Fruit fly (Drosophila melanogaster) whole organism, embryonic: ENCODE data around the gene CG6511.

ENCODE experiments used
- Adf1 ChIP-seq: fragments of 200-800 bp; sonication (Bioruptor generic); IDR thresholded peaks from 2 replicates; pipeline ENCODE4 v1.3.6; 2022; ENCODE audit warnings: missing biosample characterization, missing genetic modification characterization
- Antp ChIP-seq: fragments of 200-800 bp; sonication (Bioruptor generic); optimal IDR thresholded peaks from 3 replicates; lab custom pipeline; 2016; ENCODE audit warnings: missing biosample characterization, missing genetic modification characterization
- B-H1 ChIP-seq: fragments of 200-800 bp; sonication (Bioruptor generic); IDR thresholded peaks from 3 replicates; pipeline ENCODE4 v1.3.6; 2022; ENCODE audit warnings: missing biosample characterization, missing genetic modification characterization
- CG10321 ChIP-seq: fragments of 200-800 bp; sonication (Bioruptor generic); IDR thresholded peaks from 2 replicates; pipeline ENCODE4 v1.3.6; 2022; ENCODE audit warnings: missing biosample characterization, missing genetic modification characterization
- CG11504 ChIP-seq: fragments of 200-800 bp; sonication (Bioruptor generic); optimal IDR thresholded peaks from 3 replicates; lab custom pipeline; 2019; ENCODE audit warnings: missing biosample characterization, mild to moderate bottlenecking, missing genetic modification characterization, moderate library complexity
- CG11560 ChIP-seq: fragments of 200-800 bp; sonication (Bioruptor generic); IDR thresholded peaks from 3 replicates; pipeline ENCODE4 v1.3.6; 2022; ENCODE audit warnings: missing biosample characterization, missing genetic modification characterization
- CG12659 ChIP-seq: fragments of 200-800 bp; sonication (Bioruptor generic); optimal IDR thresholded peaks from 3 replicates; lab custom pipeline; 2017; ENCODE audit warnings: mild to moderate bottlenecking, missing biosample characterization, missing genetic modification reagents, missing genetic modification characterization
- CG18619 ChIP-seq: fragments of 200-800 bp; sonication (Bioruptor generic); optimal IDR thresholded peaks from 3 replicates; lab custom pipeline; 2017; ENCODE audit warnings: missing biosample characterization, mild to moderate bottlenecking, missing genetic modification characterization
- CG2202 ChIP-seq: fragments of 200-800 bp; sonication (Bioruptor generic); optimal IDR thresholded peaks from 2 replicates; lab custom pipeline; 2018; ENCODE audit warnings: missing biosample characterization, mild to moderate bottlenecking, missing genetic modification characterization
- CG2712 ChIP-seq: fragments of 200-800 bp; optimal IDR thresholded peaks from 3 replicates; lab custom pipeline; 2019; ENCODE audit warnings: missing biosample characterization, mild to moderate bottlenecking, missing genetic modification characterization, moderate library complexity
- CG34224 ChIP-seq: fragments of 200-800 bp; sonication (Bioruptor generic); IDR thresholded peaks from 3 replicates; pipeline ENCODE4 v1.3.6; 2022; ENCODE audit warnings: missing biosample characterization, missing genetic modification characterization; ENCODE audit not compliant: partially characterized antibody
- CG43689 ChIP-seq: fragments of 200-800 bp; sonication (Bioruptor generic); IDR thresholded peaks from 2 replicates; pipeline ENCODE4 v1.3.6; 2022; ENCODE audit warnings: missing biosample characterization, missing genetic modification characterization
- CG4404 ChIP-seq: fragments of 200-800 bp; sonication (Bioruptor generic); IDR thresholded peaks from 2 replicates; pipeline ENCODE4 v1.3.6; 2022; ENCODE audit warnings: missing biosample characterization, missing genetic modification characterization
- CG4854 ChIP-seq: fragments of 200-800 bp; sonication (Bioruptor generic); optimal IDR thresholded peaks from 2 replicates; lab custom pipeline; 2016; ENCODE audit warnings: missing biosample characterization, missing genetic modification characterization, inconsistent platforms
- CG7987 ChIP-seq: fragments of 200-800 bp; sonication (Bioruptor generic); optimal IDR thresholded peaks from 2 replicates; lab custom pipeline; 2018; ENCODE audit warnings: missing biosample characterization, mild to moderate bottlenecking, missing genetic modification characterization, moderate library complexity
- CG9609 ChIP-seq: fragments of 200-800 bp; sonication (Bioruptor generic); optimal IDR thresholded peaks from 3 replicates; lab custom pipeline; 2016; ENCODE audit warnings: missing biosample characterization, missing genetic modification characterization
- CHES-1-like ChIP-seq: fragments of 200-800 bp; sonication (Bioruptor generic); optimal IDR thresholded peaks from 2 replicates; lab custom pipeline; 2016; ENCODE audit warnings: missing biosample characterization, missing genetic modification characterization
- Dip2 ChIP-seq: fragments of 200-800 bp; sonication (Bioruptor generic); IDR thresholded peaks from 2 replicates; pipeline ENCODE4 v1.3.6; 2022; ENCODE audit warnings: missing biosample characterization, missing genetic modification characterization
- Dip3 ChIP-seq: fragments of 200-800 bp; sonication (Bioruptor generic); optimal IDR thresholded peaks from 3 replicates; lab custom pipeline; 2016; ENCODE audit warnings: missing biosample characterization, missing genetic modification characterization
- Doc2 ChIP-seq: fragments of 200-800 bp; sonication (Bioruptor generic); IDR thresholded peaks from 2 replicates; pipeline ENCODE4 v1.3.6; 2022; ENCODE audit warnings: missing biosample characterization, missing genetic modification characterization
- Eip74EF ChIP-seq, 2 experiments: fragments of 200-800 bp in 1 of 2; fragments of >200 bp in 1 of 2; sonication (Bioruptor generic) in 1 of 2; optimal IDR thresholded peaks; 2 replicates each; lab custom pipeline; 2017 to 2019; ENCODE audit warnings: missing biosample characterization in 2 of 2, missing genetic modification characterization in 2 of 2, mild to moderate bottlenecking in 1 of 2, moderate library complexity in 1 of 2
- Fer3 ChIP-seq: fragments of 200-800 bp; sonication (Bioruptor generic); optimal IDR thresholded peaks from 2 replicates; lab custom pipeline; 2018; ENCODE audit warnings: missing biosample characterization, mild to moderate bottlenecking, missing genetic modification characterization, moderate library complexity
- HHEX ChIP-seq: fragments of 200-800 bp; sonication (Bioruptor generic); optimal IDR thresholded peaks from 3 replicates; lab custom pipeline; 2017; ENCODE audit warnings: missing biosample characterization, mild to moderate bottlenecking, missing genetic modification characterization, missing genetic modification reagents
- HLH3B ChIP-seq: fragments of 200-800 bp; sonication (Bioruptor generic); IDR thresholded peaks from 2 replicates; pipeline ENCODE4 v1.3.6; 2022; ENCODE audit warnings: missing biosample characterization, missing genetic modification characterization
- Jarid2 ChIP-seq: fragments of 200-800 bp; sonication (Bioruptor generic); optimal IDR thresholded peaks from 3 replicates; lab custom pipeline; 2017; ENCODE audit warnings: mild to moderate bottlenecking, missing biosample characterization, missing genetic modification reagents, missing genetic modification characterization
- Lhr ChIP-seq: fragments of 200-800 bp; sonication (Bioruptor generic); optimal IDR thresholded peaks from 3 replicates; lab custom pipeline; 2017; ENCODE audit warnings: mild to moderate bottlenecking, missing biosample characterization, missing genetic modification reagents, missing genetic modification characterization
- Neu2 ChIP-seq: fragments of 200-800 bp; sonication (Bioruptor generic); optimal IDR thresholded peaks from 3 replicates; lab custom pipeline; 2016; ENCODE audit warnings: missing biosample characterization, missing genetic modification characterization, borderline replicate concordance
- Sox100B ChIP-seq: fragments of 200-800 bp; sonication (Bioruptor generic); optimal IDR thresholded peaks from 3 replicates; lab custom pipeline; 2018; ENCODE audit warnings: missing biosample characterization, mild to moderate bottlenecking, missing genetic modification characterization
- Sox102F ChIP-seq: fragments of 200-800 bp; sonication (Bioruptor generic); optimal IDR thresholded peaks from 2 replicates; lab custom pipeline; 2018; ENCODE audit warnings: missing biosample characterization, mild to moderate bottlenecking, missing genetic modification characterization, moderate library complexity
- Spps ChIP-seq: fragments of 200-800 bp; sonication (Bioruptor generic); optimal IDR thresholded peaks from 2 replicates; lab custom pipeline; 2018; ENCODE audit warnings: missing biosample characterization, mild to moderate bottlenecking, missing genetic modification characterization
- Xrp1 ChIP-seq: fragments of 200-800 bp; sonication (Bioruptor generic); IDR thresholded peaks from 2 replicates; pipeline ENCODE4 v1.3.6; 2022; ENCODE audit warnings: missing biosample characterization, missing genetic modification characterization
- abd-A ChIP-seq: fragments of 200-800 bp; sonication (Bioruptor generic); optimal IDR thresholded peaks from 3 replicates; lab custom pipeline; 2019; ENCODE audit warnings: missing biosample characterization, mild to moderate bottlenecking, missing genetic modification characterization, moderate library complexity
- bcd ChIP-seq: fragments of 200-800 bp; sonication (Bioruptor generic); optimal IDR thresholded peaks from 2 replicates; lab custom pipeline; 2017; ENCODE audit warnings: missing biosample characterization, mild to moderate bottlenecking, missing genetic modification characterization
- crc ChIP-seq: fragments of 200-800 bp; sonication (Bioruptor generic); optimal IDR thresholded peaks from 2 replicates; lab custom pipeline; 2016; ENCODE audit warnings: missing biosample characterization, missing genetic modification characterization
- da ChIP-seq: fragments of 200-800 bp; sonication (Bioruptor generic); optimal IDR thresholded peaks from 2 replicates; lab custom pipeline; 2016; ENCODE audit warnings: missing biosample characterization, missing genetic modification characterization
- dimm ChIP-seq: fragments of 200-800 bp; sonication (Bioruptor generic); IDR thresholded peaks from 2 replicates; pipeline ENCODE4 v1.3.6; 2022; ENCODE audit warnings: missing biosample characterization, missing genetic modification characterization
- exex ChIP-seq: fragments of 200-800 bp; sonication (Bioruptor generic); optimal IDR thresholded peaks from 4 replicates; lab custom pipeline; 2018; ENCODE audit warnings: missing biosample characterization, mild to moderate bottlenecking, missing genetic modification characterization, moderate library complexity
- grn ChIP-seq: fragments of 200-800 bp; sonication (Bioruptor generic); optimal IDR thresholded peaks from 3 replicates; lab custom pipeline; 2017; ENCODE audit warnings: missing biosample characterization, missing genetic modification characterization
- lab ChIP-seq: fragments of 200-800 bp; sonication (Bioruptor generic); optimal IDR thresholded peaks from 3 replicates; lab custom pipeline; 2017; ENCODE audit warnings: missing biosample characterization, missing genetic modification characterization, mild to moderate bottlenecking, moderate library complexity, missing genetic modification reagents
- lov ChIP-seq, 2 experiments: fragments of 200-800 bp in 1 of 2; fragments of >200 bp in 1 of 2; sonication (Bioruptor generic) in 1 of 2; IDR thresholded peaks in 1 of 2; optimal IDR thresholded peaks in 1 of 2; 2 replicates in 1 of 2; 3 replicates in 1 of 2; pipeline versions ENCODE4 v1.3.6 to Lab custom; 2017 to 2022; ENCODE audit warnings: missing biosample characterization in 1 of 2, missing genetic modification characterization in 1 of 2
- mld ChIP-seq: fragments of 200-800 bp; sonication (Bioruptor generic); IDR thresholded peaks from 3 replicates; pipeline ENCODE4 v1.3.6; 2022; ENCODE audit warnings: missing biosample characterization, missing genetic modification characterization; ENCODE audit not compliant: partially characterized antibody
- pan ChIP-seq, 4 experiments: fragments of >200 bp in 3 of 4; fragments of 200-800 bp in 1 of 4; sonication (Bioruptor generic) in 1 of 4; optimal IDR thresholded peaks in 3 of 4; IDR thresholded peaks in 1 of 4; 2 replicates each; pipeline versions ENCODE4 v1.3.6 to Lab custom; 2017 to 2022; ENCODE audit warnings: missing biosample characterization in 2 of 4, missing genetic modification characterization in 2 of 4, mixed read lengths in 1 of 4
- pzg ChIP-seq: fragments of 200-800 bp; sonication (Bioruptor generic); optimal IDR thresholded peaks from 3 replicates; lab custom pipeline; 2018; ENCODE audit warnings: missing biosample characterization, mild to moderate bottlenecking, missing genetic modification characterization, moderate library complexity
- sug ChIP-seq: fragments of 200-800 bp; optimal IDR thresholded peaks from 2 replicates; lab custom pipeline; 2019; ENCODE audit warnings: missing biosample characterization, mild to moderate bottlenecking, missing genetic modification characterization, moderate library complexity
- tgo ChIP-seq: fragments of 200-800 bp; sonication (Bioruptor generic); IDR thresholded peaks from 3 replicates; pipeline ENCODE4 v1.3.6; 2022; ENCODE audit warnings: missing biosample characterization, missing genetic modification characterization
- tio ChIP-seq: fragments of 200-800 bp; sonication (Bioruptor generic); optimal IDR thresholded peaks from 2 replicates; lab custom pipeline; 2017; ENCODE audit warnings: missing biosample characterization, missing genetic modification characterization, inconsistent platforms
- trh ChIP-seq: fragments of 200-800 bp; sonication (Bioruptor generic); optimal IDR thresholded peaks from 2 replicates; lab custom pipeline; 2016; ENCODE audit warnings: missing biosample characterization, missing genetic modification characterization
- tup ChIP-seq: fragments of 200-800 bp; sonication (Bioruptor generic); optimal IDR thresholded peaks from 2 replicates; lab custom pipeline; 2016; ENCODE audit warnings: missing biosample characterization, mild to moderate bottlenecking, missing genetic modification characterization, moderate library complexity
- vvl ChIP-seq: fragments of 200-800 bp; sonication (Bioruptor generic); IDR thresholded peaks from 2 replicates; pipeline ENCODE4 v1.3.6; 2022; ENCODE audit warnings: missing biosample characterization, missing genetic modification characterization

Gene CG6511

dm6 chr3L:8721145-8721544 lies at the start of gene CG6511, which contains the start of gene CG32022 (continued):
- TF ChIP-seq trh (GFP tag; lab: Kevin White, UChicago) (peak; percentile 95), Lhr (GFP tag; lab: Kevin White, UChicago) (peak; percentile 86), tio (GFP tag; lab: Kevin White, UChicago) (peak; percentile 97), bcd (GFP tag; lab: Kevin White, UChicago) (peak; percentile 98), Spps (peak; percentile 81), CG4854 (GFP tag; lab: Kevin White, UChicago) (peak; percentile 95), Doc2 (GFP tag; lab: Robert Waterston, UW) (peak; percentile 87), Jarid2 (peak; percentile 83), grn (GFP tag; lab: Kevin White, UChicago) (no peak), exex (tag; lab: Kevin White, UChicago) (no peak), CG9609 (GFP tag; lab: Kevin White, UChicago) (peak; percentile 98), vvl (GFP tag; lab: Robert Waterston, UW) (peak; percentile 95), CG2202 (tag; lab: Kevin White, UChicago) (peak; percentile 91), da (GFP tag; lab: Kevin White, UChicago) (peak; percentile 95), CG2712 (tag; lab: Kevin White, UChicago) (peak; percentile 97), Sox100B (GFP tag; lab: Kevin White, UChicago) (peak; percentile 95), Eip74EF (GFP tag; optimal IDR thresholded peaks at IDR 0.05; lab: Kevin White, UChicago) (no peak), HLH3B (GFP tag; lab: Robert Waterston, UW) (peak; percentile 94), Dip3 (GFP tag; lab: Kevin White, UChicago) (peak; percentile 98), tup (GFP tag; lab: Kevin White, UChicago) (peak; percentile 88), Adf1 (GFP tag; lab: Robert Waterston, UW) (peak; percentile 81), CG11504 (peak; percentile 95), abd-A (tag; lab: Kevin White, UChicago) (no peak), mld (GFP tag; lab: Robert Waterston, UW) (no peak), pzg (GFP tag; lab: Kevin White, UChicago) (peak; percentile 63), CHES-1-like (GFP tag; lab: Kevin White, UChicago) (peak; percentile 98), Antp (peak; percentile 98), CG10321 (peak; percentile 67; the same call in 1 of the 2 replicates), Dip2 (GFP tag; lab: Robert Waterston, UW) (peak; percentile 72), lov (optimal IDR thresholded peaks at IDR 0.05; lab: Kevin White, UChicago) (no peak), lov (GFP tag; IDR thresholded peaks at IDR 0.05; lab: Robert Waterston, UW) (peak; percentile 84; the same call in 2 of the 3 replicates), Xrp1 (GFP tag; lab: Robert Waterston, UW) (peak; percentile 96), CG43689 (GFP tag; lab: Robert Waterston, UW) (peak; percentile 84), Neu2 (GFP tag; lab: Kevin White, UChicago) (peak; percentile 90), crc (peak; percentile 94), tgo (GFP tag; lab: Robert Waterston, UW) (peak; percentile 97), Sox102F (peak; percentile 95), dimm (peak; percentile 90), HHEX (peak; percentile 96), CG7987 (GFP tag; lab: Kevin White, UChicago) (peak; percentile 88), CG12659 (GFP tag; lab: Kevin White, UChicago) (peak; percentile 98), B-H1 (GFP tag; lab: Robert Waterston, UW) (peak; percentile 91), sug (tag; lab: Kevin White, UChicago) (peak; percentile 98), lab (GFP tag; lab: Kevin White, UChicago) (peak; percentile 98), CG18619 (GFP tag; lab: Kevin White, UChicago) (peak; percentile 97), CG11560 (tag; lab: Robert Waterston, UW) (peak; percentile 91), Fer3 (tag; lab: Kevin White, UChicago) (peak; percentile 96), CG4404 (peak; percentile 98), pan (optimal IDR thresholded peaks at IDR 0.05; lab: Kevin White, UChicago) (no peak), pan (GFP tag; optimal IDR thresholded peaks at IDR 0.05 in 1 of 2, IDR thresholded peaks at IDR 0.05 in 1 of 2) (peak in 1 of 2 experiments; percentile 94), CG34224 (no peak; the same call in 2 of the 3 replicates)
